Worm (Caenorhabditis elegans) whole organism, L4 larva: ENCODE data around the gene F59B2.15.
A peak's percentile ranks its signal among the peaks of the same experiment; 100 is the strongest.

Source experiments
- aha-1 ChIP-seq: fragments of 150-350 bp; peaks from one replicate; lab custom pipeline; 2014; ENCODE audit warnings: missing biosample characterization, missing genetic modification characterization
- ceh-28 ChIP-seq: fragments of 150-350 bp; optimal IDR thresholded peaks from 2 replicates; lab custom pipeline; 2014; ENCODE audit warnings: missing biosample characterization, missing genetic modification reagents, missing genetic modification characterization
- dpl-1 ChIP-seq: fragments of 150-350 bp; optimal IDR thresholded peaks from 2 replicates; lab custom pipeline; 2014; ENCODE audit warnings: missing biosample characterization, missing genetic modification reagents, missing genetic modification characterization
- fkh-10 ChIP-seq: fragments of 150-350 bp; optimal IDR thresholded peaks from 2 replicates; lab custom pipeline; 2014; ENCODE audit warnings: missing biosample characterization, missing genetic modification reagents, missing genetic modification characterization
- hlh-11 ChIP-seq: fragments of 200-800 bp; sonication (Bioruptor generic); optimal IDR thresholded peaks from 2 replicates; lab custom pipeline; 2018; ENCODE audit warnings: mild to moderate bottlenecking, missing genetic modification characterization, missing compliant biosample characterization
- hlh-30 ChIP-seq: sonication (generic microtip); optimal IDR thresholded peaks from 2 replicates; lab custom pipeline; 2017; ENCODE audit warnings: antibody characterized with exemption, mild to moderate bottlenecking, missing genetic modification characterization, missing compliant biosample characterization; ENCODE audit not compliant: insufficient read depth
- hmg-1.1 ChIP-seq: fragments of 200-800 bp; sonication (Bioruptor generic); IDR thresholded peaks from 2 replicates; pipeline ENCODE4 v1.3.6; 2022; ENCODE audit warnings: missing genetic modification reagents, missing genetic modification characterization, missing compliant biosample characterization
- lsy-2 ChIP-seq, 2 experiments: fragments of 150-350 bp in 1 of 2; sonication (generic microtip) in 1 of 2; optimal IDR thresholded peaks; 2 replicates each; lab custom pipeline; 2014 to 2017; ENCODE audit warnings: missing biosample characterization in 2 of 2, missing genetic modification characterization in 2 of 2
- mdl-1 ChIP-seq, 2 experiments: fragments of 150-350 bp in 1 of 2; sonication (generic microtip) in 1 of 2; optimal IDR thresholded peaks; 2 replicates each; lab custom pipeline; 2014 to 2017; ENCODE audit warnings: missing biosample characterization in 2 of 2, missing genetic modification characterization in 2 of 2
- mes-2 ChIP-seq: sonication (generic microtip); optimal IDR thresholded peaks from 2 replicates; lab custom pipeline; 2016; ENCODE audit warnings: missing genotype, mild to moderate bottlenecking, missing genetic modification characterization, missing compliant biosample characterization; ENCODE audit not compliant: poor library complexity, severe bottlenecking
- mxl-3 ChIP-seq: fragments of 200-800 bp; sonication (Bioruptor generic); optimal IDR thresholded peaks from 2 replicates; lab custom pipeline; 2018; ENCODE audit warnings: mild to moderate bottlenecking, missing genetic modification characterization, missing compliant biosample characterization
- nhr-10 ChIP-seq: fragments of 150-350 bp; optimal IDR thresholded peaks from 2 replicates; lab custom pipeline; 2014; ENCODE audit warnings: missing biosample characterization, missing genetic modification characterization
- pha-4 ChIP-seq, 2 experiments: fragments of 150-350 bp in 1 of 2; fragments of 200-800 bp in 1 of 2; sonication (Bioruptor generic) in 1 of 2; IDR thresholded peaks in 1 of 2; optimal IDR thresholded peaks in 1 of 2; 2 replicates each; pipeline versions ENCODE4 v1.3.6 to Lab custom; 2014 to 2022; ENCODE audit warnings: missing genetic modification characterization in 2 of 2, missing genetic modification reagents in 2 of 2, missing biosample characterization in 1 of 2, missing compliant biosample characterization in 1 of 2
- rbr-2 ChIP-seq: sonication (generic microtip); optimal IDR thresholded peaks from 2 replicates; lab custom pipeline; 2016; ENCODE audit warnings: missing genotype, missing genetic modification characterization, missing compliant biosample characterization
- spr-3 ChIP-seq: fragments of 200-800 bp; sonication (Bioruptor generic); optimal IDR thresholded peaks from 2 replicates; lab custom pipeline; 2018; ENCODE audit warnings: mild to moderate bottlenecking, missing genetic modification characterization, missing compliant biosample characterization
- zfp-3 ChIP-seq: fragments of 200-800 bp; sonication (Bioruptor generic); conservative IDR thresholded peaks from 2 replicates; pipeline ENCODE4 v1.3.6; 2022; ENCODE audit warnings: missing genetic modification reagents, missing genetic modification characterization, missing compliant biosample characterization

Gene F59B2.15

DNA sequence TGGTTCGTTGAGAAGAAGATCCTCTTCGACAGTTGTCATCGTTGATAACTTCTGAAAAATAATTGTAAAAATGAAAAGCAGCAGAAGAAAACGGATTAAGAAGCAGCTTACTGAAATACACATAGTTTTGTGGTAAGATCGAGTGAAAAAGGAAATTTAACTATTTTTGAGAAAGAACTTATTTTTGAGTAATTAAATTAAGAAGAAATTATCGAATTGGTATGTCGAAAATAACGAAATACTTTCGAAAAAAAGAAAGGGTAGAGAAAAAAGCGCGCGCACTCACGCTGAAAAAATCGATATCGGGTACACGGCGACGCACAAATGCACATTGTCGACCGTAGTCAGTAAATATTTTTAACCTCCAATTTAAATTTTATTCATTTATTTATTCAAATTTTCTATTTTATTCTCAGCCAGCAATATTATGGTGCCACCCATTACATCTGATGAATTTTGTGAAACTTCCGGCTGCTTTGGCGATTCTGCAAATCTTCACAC is 46.2 kb downstream of the F59B2.15 start, which contains the start of the genes ZK643.5 and ZK643.2:
TSS of gene ZK643.5 (minus strand) at position 51 of the 501 bp plus-strand sequence.
TSS of gene ZK643.2 (plus strand) at position 395 of the 501 bp plus-strand sequence.
- no peak for TF ChIP-seq mxl-3 (GFP tag; lab: Kevin White, UChicago)
- peak; percentile 38 for TF ChIP-seq hlh-11 (tag; lab: Kevin White, UChicago)
- peak in 1 of 2 experiments; percentile 21 for TF ChIP-seq mdl-1 (tag; optimal IDR thresholded peaks at IDR 0.05; lab: Kevin White, UChicago)
- TF ChIP-seq hmg-1.1 (GFP tag; lab: Robert Waterston, UW) = 0 out of 2 replicates have a peak, but pooled peaks have one; percentile 26
- peak; percentile 76 for TF ChIP-seq hlh-30
- TF ChIP-seq dpl-1 (GFP tag; lab: Kevin White, UChicago) = peak; percentile 80
- peak; percentile 88 for TF ChIP-seq mes-2 (tag; lab: Kevin White, UChicago)
- peak; percentile 64; the same call in 1 of the 2 replicates for TF ChIP-seq pha-4 (GFP tag; IDR thresholded peaks at IDR 0.05; lab: Robert Waterston, UW)
- peak; percentile 24 for TF ChIP-seq pha-4 (tag; optimal IDR thresholded peaks at IDR 0.05; lab: Kevin White, UChicago)
- TF ChIP-seq nhr-10 (tag; lab: Kevin White, UChicago) = no peak
- TF ChIP-seq fkh-10 (GFP tag; lab: Kevin White, UChicago) = peak; percentile 2
- TF ChIP-seq ceh-28 (tag; lab: Kevin White, UChicago) = peak; percentile 79
- TF ChIP-seq spr-3 (GFP tag; lab: Kevin White, UChicago) = no peak
- TF ChIP-seq lsy-2 (tag; optimal IDR thresholded peaks at IDR 0.05; lab: Kevin White, UChicago) = peak in 1 of 2 experiments; percentile 97
- TF ChIP-seq rbr-2 (tag; lab: Kevin White, UChicago) = peak; percentile 39
- no peak for TF ChIP-seq zfp-3 (GFP tag; lab: Robert Waterston, UW)

DNA sequence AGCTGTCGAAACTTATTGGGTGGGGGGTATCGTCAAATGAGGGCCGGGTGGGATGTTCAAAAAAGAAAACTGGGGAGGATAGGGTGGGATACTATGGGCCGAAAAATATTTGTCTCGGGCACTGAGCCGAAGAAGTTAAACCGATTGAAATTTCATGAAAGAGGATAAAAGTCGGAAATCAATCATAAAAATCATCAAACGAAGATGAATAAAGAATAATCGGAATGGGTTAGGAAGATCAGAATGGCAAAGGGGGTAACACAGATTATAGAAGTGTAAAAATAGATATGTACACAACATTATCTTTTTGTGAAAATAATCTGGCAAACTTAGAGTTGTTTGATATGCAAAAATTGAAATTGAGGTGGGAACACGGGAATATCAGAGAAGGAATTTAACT is 46.9 kb downstream of the F59B2.15 start:
- peak; percentile 94 for TF ChIP-seq aha-1 (tag; lab: Kevin White, UChicago)
- TF ChIP-seq mdl-1 (tag; optimal IDR thresholded peaks at IDR 0.05; lab: Kevin White, UChicago) = no peak
